Fruit fly (Drosophila melanogaster) whole organism, adult: ENCODE measurements around the gene stas.

ENCODE experiments used
- CG11617 ChIP-seq: fragments of 200-800 bp; sonication (Bioruptor generic); optimal IDR thresholded peaks from 2 replicates; lab custom pipeline; 2017; ENCODE audit warnings: mild to moderate bottlenecking, missing biosample characterization, missing genetic modification reagents, missing genetic modification characterization
- CG12768 ChIP-seq: fragments of 200-800 bp; sonication (Bioruptor generic); optimal IDR thresholded peaks from 2 replicates; lab custom pipeline; 2017; ENCODE audit warnings: missing biosample characterization, missing genetic modification characterization, mild to moderate bottlenecking, moderate library complexity, missing genetic modification reagents
- CG14711 ChIP-seq: fragments of 200-800 bp; sonication (Bioruptor generic); optimal IDR thresholded peaks from 2 replicates; lab custom pipeline; 2018; ENCODE audit warnings: missing biosample characterization, mild to moderate bottlenecking, missing genetic modification characterization, moderate library complexity
- CG1620 ChIP-seq: fragments of 200-800 bp; sonication (Bioruptor generic); optimal IDR thresholded peaks from 2 replicates; lab custom pipeline; 2016; ENCODE audit warnings: missing biosample characterization, missing genetic modification characterization
- CG33017 ChIP-seq: fragments of 200-800 bp; sonication (Bioruptor generic); optimal IDR thresholded peaks from 2 replicates; lab custom pipeline; 2018; ENCODE audit warnings: missing biosample characterization, mild to moderate bottlenecking, missing genetic modification characterization, moderate library complexity
- CG5204 ChIP-seq: fragments of 200-800 bp; sonication (Bioruptor generic); optimal IDR thresholded peaks from 2 replicates; lab custom pipeline; 2016; ENCODE audit warnings: missing biosample characterization, missing genetic modification characterization
- CG7045 ChIP-seq: fragments of 200-800 bp; sonication (Bioruptor generic); optimal IDR thresholded peaks from 2 replicates; lab custom pipeline; 2017; ENCODE audit warnings: missing biosample characterization, mild to moderate bottlenecking, missing genetic modification characterization
- CG7101 ChIP-seq: fragments of 200-800 bp; sonication (Bioruptor generic); optimal IDR thresholded peaks from 2 replicates; lab custom pipeline; 2018; ENCODE audit warnings: missing biosample characterization, mild to moderate bottlenecking, missing genetic modification characterization, moderate library complexity
- Clk ChIP-seq: fragments of 200-800 bp; sonication (Bioruptor generic); optimal IDR thresholded peaks from 2 replicates; lab custom pipeline; 2017; ENCODE audit warnings: missing biosample characterization, missing genetic modification characterization
- Crg-1 ChIP-seq: fragments of 200-800 bp; sonication (Bioruptor generic); optimal IDR thresholded peaks from 2 replicates; lab custom pipeline; 2016; ENCODE audit warnings: missing biosample characterization, missing genetic modification characterization
- Hr96 ChIP-seq: fragments of 200-800 bp; sonication (Bioruptor generic); optimal IDR thresholded peaks from 2 replicates; lab custom pipeline; 2016; ENCODE audit warnings: missing biosample characterization, missing genetic modification characterization
- Mnt ChIP-seq: fragments of 200-800 bp; sonication (Bioruptor generic); optimal IDR thresholded peaks from 2 replicates; lab custom pipeline; 2016; ENCODE audit warnings: missing biosample characterization, mild to moderate bottlenecking, missing genetic modification characterization
- bab1 ChIP-seq: fragments of 200-800 bp; sonication (Bioruptor generic); optimal IDR thresholded peaks from 3 replicates; lab custom pipeline; 2019; ENCODE audit warnings: missing biosample characterization, mild to moderate bottlenecking, missing genetic modification characterization, moderate library complexity
- cic ChIP-seq: fragments of 200-800 bp; sonication (Bioruptor generic); optimal IDR thresholded peaks from 2 replicates; lab custom pipeline; 2017; ENCODE audit warnings: missing biosample characterization, mild to moderate bottlenecking, missing genetic modification characterization, moderate library complexity
- cnc ChIP-seq, 2 experiments: fragments of >200 bp; optimal IDR thresholded peaks; 2 replicates each; lab custom pipeline; 2017
- kay ChIP-seq: fragments of 200-800 bp; sonication (Bioruptor generic); peaks from one replicate; lab custom pipeline; 2016; ENCODE audit warnings: missing biosample characterization, missing genetic modification characterization, borderline replicate concordance
- ovo ChIP-seq: fragments of 200-800 bp; sonication (Bioruptor generic); optimal IDR thresholded peaks from 2 replicates; lab custom pipeline; 2016; ENCODE audit warnings: missing biosample characterization, missing genetic modification characterization
- pad ChIP-seq: fragments of 200-800 bp; sonication (Bioruptor generic); optimal IDR thresholded peaks from 3 replicates; lab custom pipeline; 2017; ENCODE audit warnings: missing biosample characterization, missing genetic modification characterization, mild to moderate bottlenecking, moderate library complexity, missing genetic modification reagents
- tj ChIP-seq: fragments of 200-800 bp; sonication (Bioruptor generic); optimal IDR thresholded peaks from 3 replicates; lab custom pipeline; 2017; ENCODE audit warnings: missing biosample characterization, mild to moderate bottlenecking, missing genetic modification characterization, moderate library complexity
- toe ChIP-seq: fragments of 200-800 bp; sonication (Bioruptor generic); optimal IDR thresholded peaks from 2 replicates; lab custom pipeline; 2016; ENCODE audit warnings: missing biosample characterization, missing genetic modification characterization

Gene stas

dm6 chrX:17624223-17624982 lies 3.3 kb downstream of the stas start:
- TF ChIP-seq kay (GFP tag; lab: Kevin White, UChicago) (peak; percentile 97), pad (GFP tag; lab: Kevin White, UChicago) (no peak), bab1 (GFP tag; lab: Kevin White, UChicago) (no peak), CG11617 (GFP tag; lab: Kevin White, UChicago) (no peak), ovo (GFP tag; lab: Kevin White, UChicago) (no peak), CG12768 (GFP tag; lab: Kevin White, UChicago) (no peak), CG5204 (GFP tag; lab: Kevin White, UChicago) (no peak), CG33017 (no peak), Hr96 (no peak), tj (GFP tag; lab: Kevin White, UChicago) (peak; percentile 99), CG7045 (GFP tag; lab: Kevin White, UChicago) (no peak), CG7101 (tag; lab: Kevin White, UChicago) (no peak), Crg-1 (no peak), Clk (GFP tag; lab: Kevin White, UChicago) (no peak)

- TF ChIP-seq kay (GFP tag; lab: Kevin White, UChicago) (no peak), cnc (optimal IDR thresholded peaks at IDR 0.05; lab: Kevin White, UChicago) (no peak), CG14711 (no peak), CG11617 (GFP tag; lab: Kevin White, UChicago) (no peak), bab1 (GFP tag; lab: Kevin White, UChicago) (no peak), Hr96 (no peak), toe (GFP tag; lab: Kevin White, UChicago) (no peak), CG5204 (GFP tag; lab: Kevin White, UChicago) (no peak), Clk (GFP tag; lab: Kevin White, UChicago) (no peak), Mnt (GFP tag; lab: Kevin White, UChicago) (no peak), CG12768 (GFP tag; lab: Kevin White, UChicago) (no peak)
Measured at dm6 chrX:17622187-17622586, 5.5 kb downstream of the stas start.

dm6 chrX:17611455-17611854 lies 16.2 kb downstream of the stas start:
- peak; percentile 92 for TF ChIP-seq pad (GFP tag; lab: Kevin White, UChicago)
- no peak for TF ChIP-seq tj (GFP tag; lab: Kevin White, UChicago)

dm6 chrX:17602466-17602865 lies 25.2 kb downstream of the stas start:
- no peak for TF ChIP-seq CG7045 (GFP tag; lab: Kevin White, UChicago)
- no peak for TF ChIP-seq Hr96
- TF ChIP-seq Crg-1, result no peak
- TF ChIP-seq ovo (GFP tag; lab: Kevin White, UChicago), result no peak
- TF ChIP-seq cnc (optimal IDR thresholded peaks at IDR 0.05; lab: Kevin White, UChicago), result no peak
- no peak for TF ChIP-seq Clk (GFP tag; lab: Kevin White, UChicago)
- no peak for TF ChIP-seq cic (GFP tag; lab: Kevin White, UChicago)
- no peak for TF ChIP-seq CG5204 (GFP tag; lab: Kevin White, UChicago)
- no peak for TF ChIP-seq CG1620 (GFP tag; lab: Kevin White, UChicago)
- TF ChIP-seq CG14711, result no peak
- no peak for TF ChIP-seq tj (GFP tag; lab: Kevin White, UChicago)
- no peak for TF ChIP-seq CG12768 (GFP tag; lab: Kevin White, UChicago)
- no peak for TF ChIP-seq toe (GFP tag; lab: Kevin White, UChicago)
- TF ChIP-seq CG7101 (tag; lab: Kevin White, UChicago), result no peak
- TF ChIP-seq CG11617 (GFP tag; lab: Kevin White, UChicago), result no peak
- no peak for TF ChIP-seq CG33017
- TF ChIP-seq kay (GFP tag; lab: Kevin White, UChicago), result no peak
- no peak for TF ChIP-seq Mnt (GFP tag; lab: Kevin White, UChicago)
- TF ChIP-seq pad (GFP tag; lab: Kevin White, UChicago), result no peak
- no peak for TF ChIP-seq bab1 (GFP tag; lab: Kevin White, UChicago)

dm6 chrX:17599330-17599729 lies 28.4 kb downstream of the stas start, which contains the start of gene X11L:
TSS of gene X11L (plus strand) at chrX:17599608.
- TF ChIP-seq tj (GFP tag; lab: Kevin White, UChicago) (peak; percentile 40), Hr96 (no peak), CG7045 (GFP tag; lab: Kevin White, UChicago) (peak; percentile 41), Crg-1 (peak; percentile 87), Clk (GFP tag; lab: Kevin White, UChicago) (no peak), CG11617 (GFP tag; lab: Kevin White, UChicago) (peak; percentile 62), CG5204 (GFP tag; lab: Kevin White, UChicago) (peak; percentile 65), pad (GFP tag; lab: Kevin White, UChicago) (peak; percentile 67), toe (GFP tag; lab: Kevin White, UChicago) (peak; percentile 66), CG12768 (GFP tag; lab: Kevin White, UChicago) (peak; percentile 60), CG14711 (peak; percentile 61), cic (GFP tag; lab: Kevin White, UChicago) (peak; percentile 1), cnc (optimal IDR thresholded peaks at IDR 0.05; lab: Kevin White, UChicago) (no peak), Mnt (GFP tag; lab: Kevin White, UChicago) (peak; percentile 80), bab1 (GFP tag; lab: Kevin White, UChicago) (peak; percentile 73), CG1620 (GFP tag; lab: Kevin White, UChicago) (peak; percentile 86), CG33017 (peak; percentile 19), ovo (GFP tag; lab: Kevin White, UChicago) (peak; percentile 36), kay (GFP tag; lab: Kevin White, UChicago) (no peak), CG7101 (tag; lab: Kevin White, UChicago) (peak; percentile 77)
